Fruit fly (Drosophila melanogaster): Measurements from ENCODE around the gene CG6833.

DNA sequence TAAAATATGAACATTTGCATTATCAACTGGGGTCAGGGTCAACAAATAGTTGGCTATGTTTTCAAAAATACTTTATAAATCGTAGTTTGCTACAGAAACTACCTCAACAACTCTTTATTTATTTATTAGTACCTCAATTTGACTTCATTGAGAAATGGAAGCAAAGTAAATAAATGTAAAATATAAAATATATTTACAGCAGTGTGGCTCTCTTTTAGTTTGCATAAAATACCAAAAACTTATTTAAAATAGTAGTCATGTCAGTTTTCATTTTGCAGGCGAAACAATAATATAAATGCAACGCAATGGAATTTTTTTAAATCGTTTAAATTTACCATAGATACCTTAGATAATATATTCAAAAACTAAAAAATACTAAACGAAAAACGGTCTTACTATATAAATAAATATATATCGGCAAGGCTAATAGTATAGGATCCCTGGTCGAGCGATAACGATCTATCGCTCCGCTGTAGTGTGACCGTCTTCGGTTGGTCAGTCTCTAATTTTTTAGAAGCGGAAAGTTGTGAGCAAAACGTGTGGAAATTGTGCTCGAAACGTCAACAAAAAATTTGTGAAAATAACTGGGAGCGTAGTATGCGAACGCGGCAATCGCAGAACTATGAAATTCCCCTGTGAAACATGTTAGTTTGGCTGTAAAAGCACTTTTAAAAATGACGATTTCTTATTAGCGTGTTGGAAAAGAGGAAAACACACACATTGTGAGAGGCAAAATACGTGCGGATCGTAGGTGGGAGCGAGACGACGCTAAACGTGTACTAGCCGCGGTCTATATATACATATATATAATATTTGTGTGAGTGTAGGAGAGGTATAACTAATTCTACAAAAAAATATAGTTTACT, 49.1 kb upstream of the CG6833 start, which contains the start of the genes Nprl3 and upSET:
- TF ChIP-seq Clk (GFP tag; optimal IDR thresholded peaks at IDR 0.05) = no peak
- peak; percentile 30 for TF ChIP-seq CG1620 (GFP tag; optimal IDR thresholded peaks at IDR 0.05)
- no peak for TF ChIP-seq toe (GFP tag; optimal IDR thresholded peaks at IDR 0.05)
- TF ChIP-seq CG14711 (tag; optimal IDR thresholded peaks at IDR 0.05) = peak; percentile 33
- no peak for TF ChIP-seq cic (GFP tag; optimal IDR thresholded peaks at IDR 0.05)
- TF ChIP-seq tj (GFP tag; optimal IDR thresholded peaks at IDR 0.05) = no peak
- TF ChIP-seq kay (GFP tag; ENCODE audit: borderline replicate concordance) = no peak
- TF ChIP-seq bab1 (GFP tag; optimal IDR thresholded peaks at IDR 0.05) = peak; percentile 7
- TF ChIP-seq CG33017 (tag; optimal IDR thresholded peaks at IDR 0.05) = no peak
- TF ChIP-seq Hr96 (GFP tag; optimal IDR thresholded peaks at IDR 0.05) = peak; percentile 49
- peak; percentile 60 for TF ChIP-seq Mnt (GFP tag; optimal IDR thresholded peaks at IDR 0.05)

Measured in whole organism, adult.